Fruit fly (Drosophila melanogaster): ENCODE results near the gene sn.
A peak's percentile ranks its signal among the peaks of the same experiment; 100 is the strongest.

Gene sn

DNA sequence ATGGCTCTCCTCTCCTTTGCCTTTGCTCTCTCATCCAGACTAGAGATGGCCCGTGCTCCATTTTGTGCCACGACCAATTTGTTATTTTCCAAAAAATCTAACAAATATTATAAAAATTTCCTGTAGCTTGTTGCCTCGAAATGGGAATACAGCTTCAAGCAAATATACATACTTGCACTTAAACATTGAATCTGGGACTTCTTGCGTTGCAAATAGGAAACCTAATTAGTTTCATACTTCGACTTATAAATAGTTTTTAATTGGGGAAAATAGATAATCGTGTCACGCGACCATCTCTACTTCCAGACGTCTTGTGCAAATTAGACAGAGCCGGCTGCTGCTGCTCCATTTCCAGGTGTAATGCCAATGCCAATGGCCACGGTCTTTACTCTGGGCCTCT is 6.6 kb downstream of the sn start (continued):
- TF ChIP-seq Gug (GFP tag; IDR thresholded peaks at IDR 0.05) = 0 out of 4 replicates have a peak, but pooled peaks have one; percentile 7
- TF ChIP-seq CG12155 (GFP tag; optimal IDR thresholded peaks at IDR 0.05) = peak; percentile 8
- peak; percentile 48 for TF ChIP-seq nmo (GFP tag; optimal IDR thresholded peaks at IDR 0.05)
- no peak for TF ChIP-seq crol (GFP tag; IDR thresholded peaks at IDR 0.05)
- TF ChIP-seq Atf-2 (GFP tag; optimal IDR thresholded peaks at IDR 0.05) = no peak
- peak; percentile 51; the same call in 1 of the 3 replicates for TF ChIP-seq ci (GFP tag; IDR thresholded peaks at IDR 0.05)
- TF ChIP-seq dysf (GFP tag; IDR thresholded peaks at IDR 0.05) = peak; percentile 67
- TF ChIP-seq twi (tag; optimal IDR thresholded peaks at IDR 0.05) = no peak
- peak; percentile 48 for TF ChIP-seq Hsf (GFP tag; optimal IDR thresholded peaks at IDR 0.05)
- TF ChIP-seq sug (tag; optimal IDR thresholded peaks at IDR 0.05) = peak; percentile 40
- peak; percentile 49 for TF ChIP-seq CG30403 (GFP tag; optimal IDR thresholded peaks at IDR 0.05)
- 0 out of 4 replicates have a peak, but pooled peaks have one; percentile 15 for TF ChIP-seq chinmo (GFP tag; IDR thresholded peaks at IDR 0.05; ENCODE audit: partially characterized antibody)
- TF ChIP-seq scrt (GFP tag; optimal IDR thresholded peaks at IDR 0.05) = peak; percentile 34
- no peak for TF ChIP-seq CG8765 (GFP tag; IDR thresholded peaks at IDR 0.05)
- TF ChIP-seq Asciz (GFP tag; optimal IDR thresholded peaks at IDR 0.05) = peak; percentile 10
- peak; percentile 83 for TF ChIP-seq Dll (GFP tag; IDR thresholded peaks at IDR 0.05; ENCODE audit: partially characterized antibody)
- TF ChIP-seq CG4854 (GFP tag; optimal IDR thresholded peaks at IDR 0.05) = peak; percentile 3
- TF ChIP-seq CG17829 (tag; optimal IDR thresholded peaks at IDR 0.05) = peak; percentile 36
- peak; percentile 58 for TF ChIP-seq CG18262 (tag; optimal IDR thresholded peaks at IDR 0.05)
- TF ChIP-seq CG12071 (GFP tag; optimal IDR thresholded peaks at IDR 0.05) = peak; percentile 33
- no peak for TF ChIP-seq ewg (GFP tag; optimal IDR thresholded peaks at IDR 0.05)
- peak; percentile 10 to 31 for TF ChIP-seq Pdp1 (GFP tag; optimal IDR thresholded peaks at IDR 0.05)

DNA sequence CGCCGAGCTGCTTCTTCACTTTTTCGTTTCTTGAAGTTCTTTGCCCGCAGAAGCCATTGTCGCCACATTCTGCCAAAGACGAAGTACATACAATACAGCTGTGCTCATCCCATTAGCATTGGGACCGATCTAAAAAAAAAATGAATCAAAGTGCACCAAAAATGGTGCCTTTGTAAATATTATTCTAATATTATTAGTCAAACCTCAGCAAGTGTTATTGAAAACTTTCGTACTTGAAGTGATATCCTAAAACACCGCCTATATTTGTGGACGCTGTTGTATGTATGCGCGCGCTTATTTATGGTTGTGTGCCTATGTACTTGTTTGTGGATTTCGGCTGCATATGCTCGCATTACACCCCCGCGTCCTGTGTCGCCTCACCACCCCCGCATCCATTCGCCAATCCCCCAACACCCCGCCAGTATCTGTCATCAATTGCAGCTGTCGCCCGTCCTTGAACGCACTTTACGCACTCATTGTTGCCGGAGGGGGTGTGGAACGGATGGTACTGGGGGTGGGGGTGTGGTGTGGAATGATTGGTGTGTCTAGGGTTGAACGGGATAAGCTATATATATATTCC is 8.6 kb downstream of the sn start:
- TF ChIP-seq CTCF (GFP tag; optimal IDR thresholded peaks at IDR 0.05) (peak; percentile 52), slou (GFP tag; optimal IDR thresholded peaks at IDR 0.05) (peak; percentile 65), Rfx (GFP tag; IDR thresholded peaks at IDR 0.05) (peak; percentile 84), prd (optimal IDR thresholded peaks at IDR 0.05) (no peak), prd (GFP tag; IDR thresholded peaks at IDR 0.05) (peak; percentile 93), CG14050 (GFP tag; IDR thresholded peaks at IDR 0.05) (peak; percentile 79), Fer1 (GFP tag; optimal IDR thresholded peaks at IDR 0.05) (peak; percentile 89), peb (GFP tag; IDR thresholded peaks at IDR 0.05) (peak; percentile 75), CG14710 (tag; optimal IDR thresholded peaks at IDR 0.05) (peak; percentile 85), Ptx1 (GFP tag; IDR thresholded peaks at IDR 0.05) (peak; percentile 89), Lhr (GFP tag; optimal IDR thresholded peaks at IDR 0.05) (peak; percentile 75), Oaz (GFP tag; IDR thresholded peaks at IDR 0.05) (peak; percentile 71), CG4707 (GFP tag; optimal IDR thresholded peaks at IDR 0.05) (peak; percentile 77), H2.0 (GFP tag; IDR thresholded peaks at IDR 0.05) (peak; percentile 90), Ada2b (GFP tag; IDR thresholded peaks at IDR 0.05) (peak; percentile 90), CG1792 (GFP tag; optimal IDR thresholded peaks at IDR 0.05) (peak; percentile 34), CG6854 (GFP tag; optimal IDR thresholded peaks at IDR 0.05) (peak; percentile 79), CG8281 (tag; optimal IDR thresholded peaks at IDR 0.05) (peak; percentile 69), gsb (GFP tag; IDR thresholded peaks at IDR 0.05) (peak; percentile 70), scrt (GFP tag; optimal IDR thresholded peaks at IDR 0.05) (peak; percentile 77), CG6791 (GFP tag; IDR thresholded peaks at IDR 0.05; ENCODE audit: partially characterized antibody) (no peak), CG12769 (tag; optimal IDR thresholded peaks at IDR 0.05) (peak; percentile 89), CG11247 (GFP tag; IDR thresholded peaks at IDR 0.05) (peak; percentile 81), CG12744 (GFP tag; optimal IDR thresholded peaks at IDR 0.05) (peak; percentile 21), gt (GFP tag; IDR thresholded peaks at IDR 0.05) (peak; percentile 58), cwo (GFP tag; optimal IDR thresholded peaks at IDR 0.05) (peak; percentile 78), wor (GFP tag; IDR thresholded peaks at IDR 0.05) (peak; percentile 81), sisA (GFP tag; IDR thresholded peaks at IDR 0.05) (peak; percentile 89), Elba2 (GFP tag; optimal IDR thresholded peaks at IDR 0.05) (no peak), CG13424 (tag; optimal IDR thresholded peaks at IDR 0.05) (peak; percentile 87)

All from whole organism, embryonic.